Worm (Caenorhabditis elegans) whole organism, young adult: Measurements from ENCODE around the gene ZK1073.2.
A peak's percentile ranks its signal among the peaks of the same experiment; 100 is the strongest.

Experiments used
- bed-2 ChIP-seq: fragments of 200-800 bp; sonication (Bioruptor generic); IDR thresholded peaks from 2 replicates; pipeline ENCODE4 v1.3.6; 2022; ENCODE audit warnings: missing genetic modification reagents, missing genetic modification characterization, missing compliant biosample characterization
- dpl-1 ChIP-seq: fragments of 150-350 bp; optimal IDR thresholded peaks from 2 replicates; lab custom pipeline; 2014; ENCODE audit warnings: missing biosample characterization, missing genetic modification reagents, missing genetic modification characterization
- ekl-4 ChIP-seq: fragments of 200-800 bp; sonication (Bioruptor generic); IDR thresholded peaks from 2 replicates; pipeline ENCODE4 v1.3.6; 2022; ENCODE audit warnings: missing genetic modification reagents, missing genetic modification characterization, missing compliant biosample characterization
- ets-4 ChIP-seq: fragments of 200-800 bp; sonication (Bioruptor generic); optimal IDR thresholded peaks from 2 replicates; lab custom pipeline; 2018; ENCODE audit warnings: mild to moderate bottlenecking, missing genetic modification characterization, missing compliant biosample characterization
- let-607 ChIP-seq, 2 experiments: fragments of 200-800 bp in 1 of 2; sonication (Bioruptor generic) in 1 of 2; sonication (generic microtip) in 1 of 2; optimal IDR thresholded peaks; 2 replicates each; lab custom pipeline; 2016 to 2018; ENCODE audit warnings: mild to moderate bottlenecking in 2 of 2, missing compliant biosample characterization in 2 of 2, missing genetic modification characterization in 2 of 2, moderate library complexity in 2 of 2, missing genotype in 1 of 2
- nhr-120 ChIP-seq: fragments of 200-800 bp; sonication (Bioruptor generic); IDR thresholded peaks from 2 replicates; pipeline ENCODE4 v1.3.6; 2022; ENCODE audit warnings: missing genetic modification characterization, missing compliant biosample characterization
- nhr-27 ChIP-seq: fragments of 200-800 bp; sonication (Bioruptor generic); optimal IDR thresholded peaks from 2 replicates; lab custom pipeline; 2018; ENCODE audit warnings: mild to moderate bottlenecking, missing genetic modification characterization, moderate library complexity, missing compliant biosample characterization
- snpc-1.3 ChIP-seq: sonication (generic microtip); optimal IDR thresholded peaks from 2 replicates; lab custom pipeline; 2017; ENCODE audit warnings: missing genetic modification characterization, mild to moderate bottlenecking, missing compliant biosample characterization, antibody characterized with exemption, moderate library complexity, missing genotype, missing genetic modification reagents; ENCODE audit not compliant: insufficient read depth
- zfh-2 ChIP-seq: fragments of 200-800 bp; sonication (Bioruptor generic); conservative IDR thresholded peaks from 2 replicates; pipeline ENCODE4 v1.3.6; 2022; ENCODE audit warnings: missing genetic modification reagents, missing genetic modification characterization, missing compliant biosample characterization

DNA sequence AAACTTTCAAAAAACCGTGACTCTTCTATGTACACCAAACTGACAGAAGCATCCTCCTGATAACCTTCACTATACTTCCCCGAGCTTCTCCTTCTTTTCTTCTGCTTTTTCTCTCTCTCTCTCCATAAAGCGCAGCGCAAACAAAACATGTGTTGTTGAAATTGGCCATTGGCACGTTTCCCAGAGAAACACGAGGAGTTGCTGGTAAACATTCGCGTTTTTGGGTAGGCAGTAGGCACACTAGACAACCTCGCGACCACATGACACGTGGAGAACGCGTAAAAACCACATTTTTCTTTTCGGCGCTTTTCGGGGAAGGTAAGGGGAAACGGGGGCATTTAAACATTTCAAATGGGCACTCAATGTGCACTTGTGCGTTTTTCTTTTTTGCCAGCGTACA lies 27.5 kb downstream of the ZK1073.2 start:
- peak; percentile 77 for TF ChIP-seq zfh-2
- TF ChIP-seq snpc-1.3 = no peak
- peak; percentile 69 for TF ChIP-seq ets-4 (GFP tag; lab: Kevin White, UChicago)
- no peak for TF ChIP-seq nhr-27 (tag; lab: Kevin White, UChicago)
- TF ChIP-seq ekl-4 (GFP tag; lab: Robert Waterston, UW) = no peak
- 0 out of 2 replicates have a peak, but pooled peaks have one; percentile 29 for TF ChIP-seq bed-2
- no peak for TF ChIP-seq nhr-120 (GFP tag; lab: Robert Waterston, UW)
- TF ChIP-seq dpl-1 = no peak
- TF ChIP-seq let-607 (tag; optimal IDR thresholded peaks at IDR 0.05; lab: Kevin White, UChicago) = peak in 1 of 2 experiments; percentile 27
